Worm (Caenorhabditis elegans) whole organism, L1 larva: ENCODE measurements around the gene wdfy-2.

Experiments
- C16A3.4 ChIP-seq: fragments of 150-350 bp; optimal IDR thresholded peaks from 2 replicates; lab custom pipeline; 2014; ENCODE audit warnings: missing biosample characterization, missing genetic modification characterization
- C34B4.2 ChIP-seq: sonication (generic microtip); optimal IDR thresholded peaks from 2 replicates; lab custom pipeline; 2017; ENCODE audit warnings: mild to moderate bottlenecking, missing genetic modification characterization, missing compliant biosample characterization
- Y116A8C.19 ChIP-seq: sonication (generic microtip); optimal IDR thresholded peaks from 2 replicates; lab custom pipeline; 2016; ENCODE audit warnings: missing compliant biosample characterization, missing genetic modification characterization, borderline replicate concordance
- aha-1 ChIP-seq: fragments of 150-350 bp; optimal IDR thresholded peaks from 2 replicates; lab custom pipeline; 2014; ENCODE audit warnings: missing biosample characterization, missing genetic modification characterization
- ama-1 ChIP-seq: fragments of 150-350 bp; optimal IDR thresholded peaks from 2 replicates; lab custom pipeline; 2014
- blmp-1 ChIP-seq: fragments of 150-350 bp; optimal IDR thresholded peaks from 2 replicates; lab custom pipeline; 2014; ENCODE audit warnings: missing biosample characterization, missing genetic modification characterization
- ceh-8 ChIP-seq: fragments of 200-800 bp; sonication (Bioruptor generic); optimal IDR thresholded peaks from 2 replicates; lab custom pipeline; 2018; ENCODE audit warnings: mild to moderate bottlenecking, missing genetic modification characterization, moderate library complexity, missing compliant biosample characterization
- ceh-82 ChIP-seq, 3 experiments: fragments of 150-350 bp in 1 of 3; sonication (generic microtip) in 2 of 3; optimal IDR thresholded peaks; 2 replicates each; lab custom pipeline; 2014 to 2017; ENCODE audit warnings: missing biosample characterization in 3 of 3, missing genetic modification characterization in 3 of 3
- dpl-1 ChIP-seq, 3 experiments: fragments of 150-350 bp in 2 of 3; sonication (generic microtip) in 1 of 3; optimal IDR thresholded peaks; 2 replicates each; lab custom pipeline; 2014 to 2017; ENCODE audit warnings: missing biosample characterization in 3 of 3, missing genetic modification characterization in 3 of 3, missing genetic modification reagents in 3 of 3
- efl-1 ChIP-seq, 4 experiments: fragments of 150-350 bp; optimal IDR thresholded peaks in 3 of 4; peaks in 1 of 4; 1 replicate in 1 of 4; 2 replicates in 3 of 4; lab custom pipeline; 2014; ENCODE audit warnings: missing biosample characterization in 2 of 4, missing genetic modification characterization in 2 of 4, missing genetic modification reagents in 2 of 4
- efl-3 ChIP-seq: fragments of 200-800 bp; sonication (Bioruptor generic); optimal IDR thresholded peaks from 2 replicates; lab custom pipeline; 2018; ENCODE audit warnings: mild to moderate bottlenecking, missing genetic modification characterization, missing compliant biosample characterization
- egl-27 ChIP-seq, 2 experiments: fragments of 150-350 bp in 1 of 2; sonication (generic microtip); optimal IDR thresholded peaks; 3 replicates each; lab custom pipeline; 2017 to 2018; ENCODE audit warnings: missing biosample characterization in 2 of 2, missing genetic modification characterization in 2 of 2, missing genetic modification reagents in 2 of 2
- ets-5 ChIP-seq: fragments of 200-800 bp; sonication (Bioruptor generic); IDR thresholded peaks from 2 replicates; pipeline ENCODE4 v1.3.6; 2022; ENCODE audit warnings: missing genetic modification characterization, missing compliant biosample characterization
- fkh-4 ChIP-seq: sonication (generic microtip); optimal IDR thresholded peaks from 2 replicates; lab custom pipeline; 2016; ENCODE audit warnings: missing compliant biosample characterization, missing genetic modification characterization, borderline replicate concordance
- fos-1 ChIP-seq: fragments of 150-350 bp; optimal IDR thresholded peaks from 2 replicates; lab custom pipeline; 2014; ENCODE audit warnings: missing biosample characterization, missing genetic modification characterization
- grh-1 ChIP-seq: fragments of 200-800 bp; sonication (Bioruptor generic); IDR thresholded peaks from 2 replicates; pipeline ENCODE4 v1.3.6; 2022; ENCODE audit warnings: missing genetic modification reagents, missing genetic modification characterization, missing compliant biosample characterization
- hlh-4 ChIP-seq: sonication (generic microtip); optimal IDR thresholded peaks from 2 replicates; lab custom pipeline; 2016; ENCODE audit warnings: mild to moderate bottlenecking, missing genetic modification characterization, missing compliant biosample characterization
- irx-1 ChIP-seq: sonication (generic microtip); optimal IDR thresholded peaks from 2 replicates; lab custom pipeline; 2016; ENCODE audit warnings: missing genetic modification characterization, missing compliant biosample characterization
- lin-14 ChIP-seq: fragments of 200-800 bp; sonication (Bioruptor generic); optimal IDR thresholded peaks from 2 replicates; lab custom pipeline; 2018; ENCODE audit warnings: mild to moderate bottlenecking, missing genetic modification characterization, moderate library complexity, missing compliant biosample characterization
- mdl-1 ChIP-seq, 2 experiments: fragments of 150-350 bp; optimal IDR thresholded peaks; 2 replicates each; lab custom pipeline; 2014 to 2017; ENCODE audit warnings: missing biosample characterization in 2 of 2, missing genetic modification characterization in 2 of 2, inconsistent platforms in 1 of 2
- nhr-19 ChIP-seq: fragments of 200-800 bp; sonication (Bioruptor generic); conservative IDR thresholded peaks from 2 replicates; pipeline ENCODE4 v1.3.6; 2022; ENCODE audit warnings: missing genetic modification characterization, missing compliant biosample characterization
- nhr-237 ChIP-seq: fragments of 150-350 bp; optimal IDR thresholded peaks from 2 replicates; lab custom pipeline; 2014; ENCODE audit warnings: missing biosample characterization, missing genetic modification characterization
- nhr-71 ChIP-seq: sonication (generic microtip); optimal IDR thresholded peaks from 2 replicates; lab custom pipeline; 2016; ENCODE audit warnings: mild to moderate bottlenecking, missing genetic modification characterization, moderate library complexity, missing compliant biosample characterization
- nhr-76 ChIP-seq: sonication (generic microtip); optimal IDR thresholded peaks from 2 replicates; lab custom pipeline; 2017; ENCODE audit warnings: missing biosample characterization, missing genetic modification characterization
- nhr-85 ChIP-seq: sonication (generic microtip); peaks from one replicate; lab custom pipeline; 2016; ENCODE audit warnings: missing genetic modification characterization, inconsistent platforms, missing compliant biosample characterization
- nhr-90 ChIP-seq: sonication (generic microtip); optimal IDR thresholded peaks from 2 replicates; lab custom pipeline; 2016; ENCODE audit warnings: mild to moderate bottlenecking, missing genetic modification characterization, missing compliant biosample characterization; ENCODE audit not compliant: poor library complexity
- pag-3 ChIP-seq: sonication (generic microtip); optimal IDR thresholded peaks from 2 replicates; lab custom pipeline; 2017; ENCODE audit warnings: missing genetic modification characterization, mild to moderate bottlenecking, missing compliant biosample characterization, antibody characterized with exemption, borderline replicate concordance; ENCODE audit not compliant: insufficient read depth
- rnt-1 ChIP-seq: sonication (generic microtip); optimal IDR thresholded peaks from 2 replicates; lab custom pipeline; 2016; ENCODE audit warnings: mild to moderate bottlenecking, missing genetic modification characterization, moderate library complexity, missing compliant biosample characterization
- skn-1 ChIP-seq: fragments of 150-350 bp; optimal IDR thresholded peaks from 2 replicates; lab custom pipeline; 2014; ENCODE audit warnings: missing biosample characterization, missing genetic modification characterization
- snpc-4 ChIP-seq: fragments of 150-350 bp; optimal IDR thresholded peaks from 2 replicates; lab custom pipeline; 2014; ENCODE audit warnings: missing biosample characterization, missing genetic modification characterization
- sup-37 ChIP-seq: fragments of 200-800 bp; sonication (Bioruptor generic); optimal IDR thresholded peaks from 2 replicates; lab custom pipeline; 2018; ENCODE audit warnings: mild to moderate bottlenecking, missing genetic modification characterization, missing compliant biosample characterization
- swsn-7 ChIP-seq: sonication (generic microtip); optimal IDR thresholded peaks from 2 replicates; lab custom pipeline; 2016; ENCODE audit warnings: missing genetic modification characterization, missing compliant biosample characterization
- zip-4 ChIP-seq: fragments of 200-800 bp; sonication (Bioruptor generic); optimal IDR thresholded peaks from 2 replicates; lab custom pipeline; 2018; ENCODE audit warnings: mild to moderate bottlenecking, missing genetic modification characterization, moderate library complexity, missing compliant biosample characterization

wdfy-2 gene

ce11 chrII:9356723-9357122 is 37.1 kb downstream of the wdfy-2 start (continued):
- TF ChIP-seq C16A3.4 (tag; lab: Kevin White, UChicago) (peak; percentile 12), snpc-4 (no peak), ceh-82 (tag; optimal IDR thresholded peaks at IDR 0.05; lab: Kevin White, UChicago) (peak in 1 of 3 experiments; percentile 8), Y116A8C.19 (tag; lab: Kevin White, UChicago) (no peak), nhr-76 (tag; lab: Kevin White, UChicago) (no peak), lin-14 (peak; percentile 91), dpl-1 (GFP tag; optimal IDR thresholded peaks at IDR 0.05; lab: Kevin White, UChicago) (peak in 2 of 3 experiments; percentile 17 to 35), mdl-1 (tag; optimal IDR thresholded peaks at IDR 0.05; lab: Kevin White, UChicago) (peak in 1 of 2 experiments; percentile 60), efl-3 (GFP tag; lab: Kevin White, UChicago) (no peak), swsn-7 (tag; lab: Kevin White, UChicago) (peak; percentile 35), nhr-85 (tag; lab: Kevin White, UChicago) (peak; percentile 79), ets-5 (GFP tag; lab: Robert Waterston, UW) (no peak), skn-1 (tag; lab: Kevin White, UChicago) (peak; percentile 34), nhr-90 (tag; lab: Kevin White, UChicago) (peak; percentile 3), nhr-19 (GFP tag; lab: Robert Waterston, UW) (peak; percentile 50), efl-1 (optimal IDR thresholded peaks at IDR 0.05; lab: Kevin White, UChicago) (peak; percentile 47 to 49), efl-1 (GFP tag; optimal IDR thresholded peaks at IDR 0.05 in 1 of 2; lab: Kevin White, UChicago) (peak; percentile 11 to 89), nhr-71 (tag; lab: Kevin White, UChicago) (peak; percentile 65)
- TF ChIP-seq, all 84 proteins: peak for 26

- TF ChIP-seq pag-3 (tag; lab: Kevin White, UChicago): no peak
- TF ChIP-seq egl-27 (tag; optimal IDR thresholded peaks at IDR 0.05; lab: Kevin White, UChicago): no peak
- TF ChIP-seq ceh-8: no peak
- no peak for TF ChIP-seq efl-3 (GFP tag; lab: Kevin White, UChicago)
- no peak for TF ChIP-seq blmp-1 (tag; lab: Kevin White, UChicago)
- no peak for TF ChIP-seq nhr-85 (tag; lab: Kevin White, UChicago)
- TF ChIP-seq nhr-237 (tag; lab: Kevin White, UChicago): no peak
- TF ChIP-seq, all 84 proteins: peak for 0
These were observed 38.6 kb downstream of the wdfy-2 start, which contains the start of gene mel-11 for ce11 chrII:9358230-9358629. Gene mel-11, plus strand, starts transcription at chrII:9358530.

ce11 chrII:9362249-9362648 is 42.6 kb downstream of the wdfy-2 start:
- no peak for TF ChIP-seq zip-4 (GFP tag; lab: Kevin White, UChicago)
- no peak for TF ChIP-seq fos-1
- TF ChIP-seq rnt-1: no peak
- TF ChIP-seq irx-1 (tag; lab: Kevin White, UChicago): no peak
- no peak for TF ChIP-seq grh-1
- no peak for TF ChIP-seq efl-1 (optimal IDR thresholded peaks at IDR 0.05; lab: Kevin White, UChicago)
- TF ChIP-seq efl-1 (GFP tag; optimal IDR thresholded peaks at IDR 0.05 in 1 of 2; lab: Kevin White, UChicago): peak in 1 of 2 experiments; percentile 75

- no peak for TF ChIP-seq aha-1
- TF ChIP-seq hlh-4: no peak
- TF ChIP-seq C34B4.2: no peak
- no peak for TF ChIP-seq ama-1 (lab: Kevin White, UChicago)
- no peak for TF ChIP-seq swsn-7 (tag; lab: Kevin White, UChicago)
- no peak for TF ChIP-seq sup-37
- TF ChIP-seq egl-27 (tag; optimal IDR thresholded peaks at IDR 0.05; lab: Kevin White, UChicago): no peak
- no peak for TF ChIP-seq fkh-4 (tag; lab: Kevin White, UChicago)
- no peak for TF ChIP-seq nhr-71 (tag; lab: Kevin White, UChicago)
These were observed 49.7 kb downstream of the wdfy-2 start for ce11 chrII:9369394-9369793.
